Fruit fly (Drosophila melanogaster) whole organism, embryonic: Measurements from ENCODE around the gene ImpE3.
A peak's percentile ranks its signal among the peaks of the same experiment; 100 is the strongest.

Experiments used
- ATbp ChIP-seq: fragments of 200-800 bp; sonication (Bioruptor generic); optimal IDR thresholded peaks from 2 replicates; lab custom pipeline; 2017; ENCODE audit warnings: missing biosample characterization, mild to moderate bottlenecking, missing genetic modification characterization, missing genetic modification reagents
- CG10147 ChIP-seq: fragments of 200-800 bp; sonication (Bioruptor generic); optimal IDR thresholded peaks from 2 replicates; lab custom pipeline; 2019; ENCODE audit warnings: missing biosample characterization, mild to moderate bottlenecking, missing genetic modification characterization, moderate library complexity
- CG11247 ChIP-seq: fragments of 200-800 bp; sonication (Bioruptor generic); IDR thresholded peaks from 2 replicates; pipeline ENCODE4 v1.3.6; 2022; ENCODE audit warnings: missing biosample characterization, missing genetic modification characterization
- CG11398 ChIP-seq: fragments of 200-800 bp; sonication (Bioruptor generic); optimal IDR thresholded peaks from 2 replicates; lab custom pipeline; 2016; ENCODE audit warnings: missing biosample characterization, missing genetic modification characterization
- CG11695 ChIP-seq: fragments of 200-800 bp; sonication (Bioruptor generic); IDR thresholded peaks from 3 replicates; pipeline ENCODE4 v1.3.6; 2022; ENCODE audit warnings: missing biosample characterization, missing genetic modification characterization
- CG12155 ChIP-seq: fragments of 200-800 bp; sonication (Bioruptor generic); optimal IDR thresholded peaks from 3 replicates; lab custom pipeline; 2016; ENCODE audit warnings: missing biosample characterization, missing genetic modification characterization
- CG17385 ChIP-seq: fragments of 200-800 bp; sonication (Bioruptor generic); optimal IDR thresholded peaks from 3 replicates; lab custom pipeline; 2018; ENCODE audit warnings: missing biosample characterization, mild to moderate bottlenecking, missing genetic modification characterization
- CG18619 ChIP-seq: fragments of 200-800 bp; sonication (Bioruptor generic); optimal IDR thresholded peaks from 3 replicates; lab custom pipeline; 2017; ENCODE audit warnings: missing biosample characterization, mild to moderate bottlenecking, missing genetic modification characterization
- CG2678 ChIP-seq: fragments of 200-800 bp; sonication (Bioruptor generic); optimal IDR thresholded peaks from 3 replicates; lab custom pipeline; 2019; ENCODE audit warnings: missing biosample characterization, mild to moderate bottlenecking, missing genetic modification characterization, moderate library complexity
- CG2875 ChIP-seq: fragments of 200-800 bp; sonication (Bioruptor generic); optimal IDR thresholded peaks from 2 replicates; lab custom pipeline; 2017; ENCODE audit warnings: missing biosample characterization, mild to moderate bottlenecking, missing genetic modification characterization, missing genetic modification reagents
- CG4328 ChIP-seq: fragments of 200-800 bp; sonication (Bioruptor generic); optimal IDR thresholded peaks from 3 replicates; lab custom pipeline; 2017; ENCODE audit warnings: missing biosample characterization, missing genetic modification reagents, missing genetic modification characterization
- CG4820 ChIP-seq: fragments of 200-800 bp; sonication (Bioruptor generic); optimal IDR thresholded peaks from 3 replicates; lab custom pipeline; 2016; ENCODE audit warnings: missing biosample characterization, missing genetic modification characterization
- CG6175 ChIP-seq: fragments of 200-800 bp; sonication (Bioruptor generic); IDR thresholded peaks from 3 replicates; pipeline ENCODE4 v1.3.6; 2022; ENCODE audit warnings: missing biosample characterization, missing genetic modification characterization
- CG7745 ChIP-seq: fragments of 200-800 bp; sonication (Bioruptor generic); optimal IDR thresholded peaks from 2 replicates; lab custom pipeline; 2018; ENCODE audit warnings: missing biosample characterization, mild to moderate bottlenecking, missing genetic modification characterization, moderate library complexity
- CG8290 ChIP-seq, 3 experiments: fragments of 200-800 bp; sonication (Bioruptor generic); optimal IDR thresholded peaks; 2 replicates each; lab custom pipeline; 2016 to 2019; ENCODE audit warnings: missing biosample characterization in 3 of 3, missing genetic modification characterization in 3 of 3, mild to moderate bottlenecking in 2 of 3, moderate library complexity in 1 of 3
- CHES-1-like ChIP-seq: fragments of 200-800 bp; sonication (Bioruptor generic); optimal IDR thresholded peaks from 2 replicates; lab custom pipeline; 2016; ENCODE audit warnings: missing biosample characterization, missing genetic modification characterization
- CrebB ChIP-seq: fragments of 200-800 bp; sonication (Bioruptor generic); optimal IDR thresholded peaks from 3 replicates; lab custom pipeline; 2018; ENCODE audit warnings: missing biosample characterization, mild to moderate bottlenecking, missing genetic modification characterization
- Dip2 ChIP-seq: fragments of 200-800 bp; sonication (Bioruptor generic); IDR thresholded peaks from 2 replicates; pipeline ENCODE4 v1.3.6; 2022; ENCODE audit warnings: missing biosample characterization, missing genetic modification characterization
- Dref ChIP-seq: fragments of 200-800 bp; sonication (Bioruptor generic); IDR thresholded peaks from 2 replicates; pipeline ENCODE4 v1.3.6; 2022; ENCODE audit warnings: missing biosample characterization, missing genetic modification characterization
- Eip74EF ChIP-seq, 2 experiments: fragments of 200-800 bp in 1 of 2; fragments of >200 bp in 1 of 2; sonication (Bioruptor generic) in 1 of 2; optimal IDR thresholded peaks; 2 replicates each; lab custom pipeline; 2017 to 2019; ENCODE audit warnings: missing biosample characterization in 2 of 2, missing genetic modification characterization in 2 of 2, mild to moderate bottlenecking in 1 of 2, moderate library complexity in 1 of 2
- Elba2 ChIP-seq: fragments of 200-800 bp; sonication (Bioruptor generic); optimal IDR thresholded peaks from 3 replicates; lab custom pipeline; 2016; ENCODE audit warnings: missing biosample characterization, missing genetic modification characterization
- H15 ChIP-seq: fragments of 200-800 bp; sonication (Bioruptor generic); IDR thresholded peaks from 3 replicates; pipeline ENCODE4 v1.3.6; 2022; ENCODE audit warnings: missing biosample characterization, missing genetic modification characterization
- Hr3 ChIP-seq: fragments of 200-800 bp; sonication (Bioruptor generic); optimal IDR thresholded peaks from 3 replicates; lab custom pipeline; 2016; ENCODE audit warnings: missing biosample characterization, missing genetic modification characterization
- Hsf ChIP-seq: fragments of 200-800 bp; sonication (Bioruptor generic); optimal IDR thresholded peaks from 3 replicates; lab custom pipeline; 2016; ENCODE audit warnings: missing biosample characterization, missing genetic modification characterization
- MBD-R2 ChIP-seq: fragments of 200-800 bp; sonication (Bioruptor generic); IDR thresholded peaks from 2 replicates; pipeline ENCODE4 v1.3.6; 2022; ENCODE audit warnings: missing biosample characterization, missing genetic modification characterization
- Mrtf ChIP-seq: fragments of 200-800 bp; sonication (Bioruptor generic); IDR thresholded peaks from 3 replicates; pipeline ENCODE4 v1.3.6; 2022; ENCODE audit warnings: missing biosample characterization, missing genetic modification characterization
- NC2β ChIP-seq: fragments of 200-800 bp; sonication (Bioruptor generic); optimal IDR thresholded peaks from 2 replicates; lab custom pipeline; 2016; ENCODE audit warnings: missing biosample characterization, missing genetic modification characterization
- NFAT ChIP-seq: fragments of 200-800 bp; sonication (Bioruptor generic); IDR thresholded peaks from 2 replicates; pipeline ENCODE4 v1.3.6; 2022; ENCODE audit warnings: missing biosample characterization, missing genetic modification characterization
- Oli ChIP-seq: fragments of 200-800 bp; sonication (Bioruptor generic); optimal IDR thresholded peaks from 2 replicates; lab custom pipeline; 2018; ENCODE audit warnings: missing biosample characterization, mild to moderate bottlenecking, missing genetic modification characterization, moderate library complexity
- Poxn ChIP-seq: fragments of 200-800 bp; sonication (Bioruptor generic); IDR thresholded peaks from 2 replicates; pipeline ENCODE4 v1.3.6; 2022; ENCODE audit warnings: missing biosample characterization, missing genetic modification characterization
- Xbp1 ChIP-seq: fragments of 200-800 bp; sonication (Bioruptor generic); optimal IDR thresholded peaks from 3 replicates; lab custom pipeline; 2016; ENCODE audit warnings: missing biosample characterization, mild to moderate bottlenecking, missing genetic modification characterization
- al ChIP-seq: fragments of 200-800 bp; sonication (Bioruptor generic); IDR thresholded peaks from 2 replicates; pipeline ENCODE4 v1.3.6; 2022; ENCODE audit warnings: missing biosample characterization, missing genetic modification characterization
- ash1 ChIP-seq: fragments of 200-800 bp; sonication (Bioruptor generic); optimal IDR thresholded peaks from 2 replicates; lab custom pipeline; 2018; ENCODE audit warnings: missing biosample characterization, mild to moderate bottlenecking, missing genetic modification characterization
- az2 ChIP-seq: fragments of 200-800 bp; sonication (Bioruptor generic); optimal IDR thresholded peaks from 3 replicates; lab custom pipeline; 2016; ENCODE audit warnings: missing biosample characterization, missing genetic modification characterization
- cad ChIP-seq: fragments of >200 bp; optimal IDR thresholded peaks from 2 replicates; lab custom pipeline; 2017; ENCODE audit warnings: missing biosample characterization, missing genetic modification characterization
- gem ChIP-seq: fragments of 200-800 bp; sonication (Bioruptor generic); optimal IDR thresholded peaks from 2 replicates; lab custom pipeline; 2019; ENCODE audit warnings: missing biosample characterization, mild to moderate bottlenecking, missing genetic modification characterization, moderate library complexity
- gro ChIP-seq: fragments of 200-800 bp; sonication (Bioruptor generic); optimal IDR thresholded peaks from 2 replicates; lab custom pipeline; 2016; ENCODE audit warnings: missing biosample characterization, missing genetic modification characterization
- gsb-n ChIP-seq: fragments of 200-800 bp; sonication (Bioruptor generic); optimal IDR thresholded peaks from 3 replicates; lab custom pipeline; 2018; ENCODE audit warnings: missing biosample characterization, mild to moderate bottlenecking, missing genetic modification characterization
- her ChIP-seq: fragments of 200-800 bp; sonication (Bioruptor generic); optimal IDR thresholded peaks from 2 replicates; lab custom pipeline; 2016; ENCODE audit warnings: missing biosample characterization, missing genetic modification characterization
- hth ChIP-seq: fragments of >200 bp; optimal IDR thresholded peaks from 2 replicates; lab custom pipeline; 2017; ENCODE audit warnings: inconsistent platforms
- lbe ChIP-seq: fragments of 200-800 bp; sonication (Bioruptor generic); optimal IDR thresholded peaks from 2 replicates; lab custom pipeline; 2016; ENCODE audit warnings: missing biosample characterization, mild to moderate bottlenecking, missing genetic modification characterization
- mirr ChIP-seq: fragments of 200-800 bp; sonication (Bioruptor generic); optimal IDR thresholded peaks from 3 replicates; lab custom pipeline; 2018; ENCODE audit warnings: missing biosample characterization, mild to moderate bottlenecking, missing genetic modification characterization
- nom ChIP-seq: fragments of 200-800 bp; sonication (Bioruptor generic); optimal IDR thresholded peaks from 2 replicates; lab custom pipeline; 2017; ENCODE audit warnings: missing biosample characterization, missing genetic modification characterization, mild to moderate bottlenecking, moderate library complexity, missing genetic modification reagents
- peb ChIP-seq: fragments of 200-800 bp; sonication (Bioruptor generic); IDR thresholded peaks from 2 replicates; pipeline ENCODE4 v1.3.6; 2022; ENCODE audit warnings: missing biosample characterization, missing genetic modification characterization
- sens ChIP-seq: fragments of 200-800 bp; sonication (Bioruptor generic); peaks from one replicate; lab custom pipeline; 2016; ENCODE audit warnings: missing biosample characterization, missing genetic modification characterization
- sisA ChIP-seq: fragments of 200-800 bp; sonication (Bioruptor generic); IDR thresholded peaks from 2 replicates; pipeline ENCODE4 v1.3.6; 2022; ENCODE audit warnings: missing biosample characterization, missing genetic modification characterization
- ttk ChIP-seq: fragments of 200-800 bp; sonication (Bioruptor generic); IDR thresholded peaks from 2 replicates; pipeline ENCODE4 v2.1.2; 2022; ENCODE audit warnings: missing biosample characterization, missing genetic modification characterization
- tup ChIP-seq: fragments of 200-800 bp; sonication (Bioruptor generic); optimal IDR thresholded peaks from 2 replicates; lab custom pipeline; 2016; ENCODE audit warnings: missing biosample characterization, mild to moderate bottlenecking, missing genetic modification characterization, moderate library complexity
- tx ChIP-seq: fragments of 200-800 bp; sonication (Bioruptor generic); optimal IDR thresholded peaks from 2 replicates; lab custom pipeline; 2016; ENCODE audit warnings: missing biosample characterization, missing genetic modification characterization

Gene ImpE3

dm6 chr3R:8013121-8014009, 16.0 kb downstream of the ImpE3 start, which contains the start of the genes CG10435 and Pbp95:
Gene CG10435, minus strand, starts transcription at chr3R:8013201.
Gene Pbp95, plus strand, starts transcription at chr3R:8013791.
- no peak for TF ChIP-seq CG10147 (GFP tag; lab: Kevin White, UChicago)
- no peak for TF ChIP-seq ash1 (GFP tag; lab: Kevin White, UChicago)
- TF ChIP-seq NC2β, result peak; percentile 45
- TF ChIP-seq Mrtf (GFP tag; lab: Robert Waterston, UW), result 0 out of 3 replicates have a peak, but pooled peaks have one; percentile 45
- peak; percentile 45 for TF ChIP-seq her (GFP tag; lab: Kevin White, UChicago)
- peak; percentile 87 for TF ChIP-seq sens (GFP tag; lab: Kevin White, UChicago)
- no peak for TF ChIP-seq Eip74EF (GFP tag; optimal IDR thresholded peaks at IDR 0.05; lab: Kevin White, UChicago)
- no peak for TF ChIP-seq CG8290 (GFP tag; optimal IDR thresholded peaks at IDR 0.05; lab: Kevin White, UChicago)
- TF ChIP-seq CG8290 (tag; optimal IDR thresholded peaks at IDR 0.05; lab: Kevin White, UChicago), result no peak
- no peak for TF ChIP-seq gem (tag; lab: Kevin White, UChicago)
- no peak for TF ChIP-seq CG2678 (tag; lab: Kevin White, UChicago)
- no peak for TF ChIP-seq gsb-n (tag; lab: Kevin White, UChicago)
- TF ChIP-seq sisA (GFP tag; lab: Robert Waterston, UW), result peak; percentile 55
- TF ChIP-seq Xbp1 (GFP tag; lab: Kevin White, UChicago), result peak; percentile 66
- no peak for TF ChIP-seq CG7745 (tag; lab: Kevin White, UChicago)
- 0 out of 3 replicates have a peak, but pooled peaks have one; percentile 49 for TF ChIP-seq CG6175 (GFP tag; lab: Robert Waterston, UW)
- peak; percentile 55 for TF ChIP-seq CG12155 (GFP tag; lab: Kevin White, UChicago)
- no peak for TF ChIP-seq Dip2 (GFP tag; lab: Robert Waterston, UW)
- no peak for TF ChIP-seq CG4328 (GFP tag; lab: Kevin White, UChicago)
- TF ChIP-seq Oli (tag; lab: Kevin White, UChicago), result no peak
- peak; percentile 58 for TF ChIP-seq lbe (GFP tag; lab: Kevin White, UChicago)
- peak; percentile 27 for TF ChIP-seq CG4820 (GFP tag; lab: Kevin White, UChicago)
- TF ChIP-seq CrebB (tag; lab: Kevin White, UChicago), result no peak
- TF ChIP-seq al (GFP tag; lab: Robert Waterston, UW), result peak; percentile 53
- TF ChIP-seq az2, result peak; percentile 54
- no peak for TF ChIP-seq Poxn
- TF ChIP-seq Dref (GFP tag; lab: Robert Waterston, UW), result peak; percentile 74
- TF ChIP-seq CG18619, result peak; percentile 51
- peak; percentile 78 for TF ChIP-seq Elba2 (GFP tag; lab: Kevin White, UChicago)
- TF ChIP-seq tup (GFP tag; lab: Kevin White, UChicago), result no peak
- peak; percentile 70 for TF ChIP-seq NFAT
- TF ChIP-seq ttk (GFP tag; lab: Robert Waterston, UW), result no peak
- TF ChIP-seq tx (GFP tag; lab: Kevin White, UChicago), result peak; percentile 32
- TF ChIP-seq Hr3, result peak; percentile 49
- TF ChIP-seq CG2875 (GFP tag; lab: Kevin White, UChicago), result no peak
- TF ChIP-seq CG17385, result no peak
- TF ChIP-seq Hsf, result peak; percentile 49
- no peak for TF ChIP-seq ATbp
- TF ChIP-seq peb, result no peak
- no peak for TF ChIP-seq CG11398
- peak; percentile 51; the same call in 1 of the 2 replicates for TF ChIP-seq CG11247 (GFP tag; lab: Robert Waterston, UW)
- no peak for TF ChIP-seq nom
- TF ChIP-seq H15, result peak; percentile 35; the same call in 1 of the 3 replicates
- peak; percentile 60 for TF ChIP-seq CHES-1-like (GFP tag; lab: Kevin White, UChicago)
- peak; percentile 21 for TF ChIP-seq mirr (GFP tag; lab: Kevin White, UChicago)
- TF ChIP-seq cad (GFP tag; lab: Kevin White, UChicago), result no peak
- peak; percentile 51; the same call in 1 of the 3 replicates for TF ChIP-seq CG11695
- TF ChIP-seq gro (GFP tag; lab: Kevin White, UChicago), result peak; percentile 62
- TF ChIP-seq MBD-R2 (GFP tag; lab: Robert Waterston, UW), result peak; percentile 79
- TF ChIP-seq hth (lab: Kevin White, UChicago), result no peak
